Worm (Caenorhabditis elegans) whole organism, mixed stage, embryonic: ENCODE data around the gene lron-13.

Experiments used
- M03D4.4 ChIP-seq: sonication (generic microtip); optimal IDR thresholded peaks from 2 replicates; lab custom pipeline; 2017; ENCODE audit warnings: mild to moderate bottlenecking, missing genetic modification characterization, missing compliant biosample characterization
- bed-3 ChIP-seq: fragments of 200-800 bp; sonication (Bioruptor generic); optimal IDR thresholded peaks from 3 replicates; lab custom pipeline; 2018; ENCODE audit warnings: mild to moderate bottlenecking, missing genetic modification characterization, moderate library complexity, missing compliant biosample characterization
- blmp-1 ChIP-seq: fragments of 150-350 bp; optimal IDR thresholded peaks from 2 replicates; lab custom pipeline; 2014; ENCODE audit warnings: missing biosample characterization, missing genetic modification characterization
- ceh-39 ChIP-seq: fragments of 150-350 bp; optimal IDR thresholded peaks from 2 replicates; lab custom pipeline; 2014; ENCODE audit warnings: missing biosample characterization, missing genetic modification characterization
- ceh-43 ChIP-seq: fragments of 200-800 bp; sonication (Bioruptor generic); optimal IDR thresholded peaks from 2 replicates; lab custom pipeline; 2018; ENCODE audit warnings: mild to moderate bottlenecking, missing genetic modification characterization, moderate library complexity, missing compliant biosample characterization
- ceh-83 ChIP-seq: fragments of 200-800 bp; sonication (Bioruptor generic); optimal IDR thresholded peaks from 2 replicates; lab custom pipeline; 2018; ENCODE audit warnings: mild to moderate bottlenecking, missing genetic modification characterization, missing compliant biosample characterization
- ces-1 ChIP-seq: fragments of 150-350 bp; optimal IDR thresholded peaks from 2 replicates; lab custom pipeline; 2014; ENCODE audit warnings: missing biosample characterization, missing genetic modification reagents, missing genetic modification characterization
- cnd-1 ChIP-seq: fragments of 200-800 bp; sonication (Bioruptor generic); optimal IDR thresholded peaks from 2 replicates; lab custom pipeline; 2018; ENCODE audit warnings: mild to moderate bottlenecking, missing genetic modification characterization, missing compliant biosample characterization
- drap-1 ChIP-seq: fragments of 200-800 bp; sonication (Bioruptor generic); optimal IDR thresholded peaks from 3 replicates; lab custom pipeline; 2018; ENCODE audit warnings: mild to moderate bottlenecking, missing genetic modification characterization, missing compliant biosample characterization
- elt-3 ChIP-seq: fragments of 150-350 bp; optimal IDR thresholded peaks from 2 replicates; lab custom pipeline; 2014; ENCODE audit warnings: missing biosample characterization, missing genetic modification characterization
- flh-1 ChIP-seq: fragments of 200-800 bp; sonication (Bioruptor generic); optimal IDR thresholded peaks from 2 replicates; lab custom pipeline; 2018; ENCODE audit warnings: mild to moderate bottlenecking, missing genetic modification characterization, moderate library complexity, missing compliant biosample characterization
- ham-2 ChIP-seq: fragments of 200-800 bp; sonication (Bioruptor generic); optimal IDR thresholded peaks from 2 replicates; lab custom pipeline; 2018; ENCODE audit warnings: mild to moderate bottlenecking, missing genetic modification characterization, missing compliant biosample characterization
- hlh-1 ChIP-seq: fragments of 150-350 bp; optimal IDR thresholded peaks from 2 replicates; lab custom pipeline; 2014; ENCODE audit warnings: missing biosample characterization, missing genetic modification reagents, missing genetic modification characterization
- lin-13 ChIP-seq: fragments of 150-350 bp; optimal IDR thresholded peaks from 2 replicates; lab custom pipeline; 2014; ENCODE audit warnings: missing biosample characterization, missing genetic modification characterization
- lin-32 ChIP-seq: fragments of 200-800 bp; sonication (Bioruptor generic); optimal IDR thresholded peaks from 2 replicates; lab custom pipeline; 2018; ENCODE audit warnings: mild to moderate bottlenecking, missing genetic modification characterization, missing compliant biosample characterization
- lsy-2 ChIP-seq: fragments of 150-350 bp; optimal IDR thresholded peaks from 2 replicates; lab custom pipeline; 2014; ENCODE audit warnings: missing biosample characterization, missing genetic modification characterization
- mab-5 ChIP-seq: fragments of 150-350 bp; optimal IDR thresholded peaks from 2 replicates; lab custom pipeline; 2014; ENCODE audit warnings: missing biosample characterization, missing genetic modification characterization
- mep-1 ChIP-seq: fragments of 150-350 bp; optimal IDR thresholded peaks from 2 replicates; lab custom pipeline; 2017; ENCODE audit warnings: missing biosample characterization, missing genetic modification reagents, missing genetic modification characterization, inconsistent platforms
- mls-2 ChIP-seq: sonication (generic microtip); optimal IDR thresholded peaks from 2 replicates; lab custom pipeline; 2016; ENCODE audit warnings: mild to moderate bottlenecking, missing genetic modification characterization, moderate library complexity, missing compliant biosample characterization
- nhr-28 ChIP-seq: fragments of 150-350 bp; optimal IDR thresholded peaks from 2 replicates; lab custom pipeline; 2014; ENCODE audit warnings: missing biosample characterization, missing genetic modification characterization
- nhr-76 ChIP-seq: sonication (generic microtip); optimal IDR thresholded peaks from 2 replicates; lab custom pipeline; 2017; ENCODE audit warnings: missing biosample characterization, missing genetic modification characterization
- pha-4 ChIP-seq: fragments of 150-350 bp; optimal IDR thresholded peaks from 2 replicates; lab custom pipeline; 2018; ENCODE audit warnings: missing biosample characterization, missing genetic modification reagents, missing genetic modification characterization
- sem-2 ChIP-seq: fragments of 200-800 bp; sonication (Bioruptor generic); optimal IDR thresholded peaks from 2 replicates; lab custom pipeline; 2018; ENCODE audit warnings: mild to moderate bottlenecking, missing genetic modification characterization, missing compliant biosample characterization
- snpc-4 ChIP-seq: fragments of 150-350 bp; optimal IDR thresholded peaks from 2 replicates; lab custom pipeline; 2014; ENCODE audit warnings: missing biosample characterization, missing genetic modification characterization
- tbx-8 ChIP-seq: fragments of 200-800 bp; sonication (Bioruptor generic); optimal IDR thresholded peaks from 2 replicates; lab custom pipeline; 2018; ENCODE audit warnings: mild to moderate bottlenecking, missing genetic modification characterization, moderate library complexity, missing compliant biosample characterization
- unc-120 ChIP-seq: sonication (generic microtip); optimal IDR thresholded peaks from 2 replicates; lab custom pipeline; 2017; ENCODE audit warnings: missing genetic modification characterization, missing compliant biosample characterization; ENCODE audit not compliant: poor library complexity, severe bottlenecking
- unc-62 ChIP-seq: fragments of 150-350 bp; optimal IDR thresholded peaks from 2 replicates; lab custom pipeline; 2014; ENCODE audit warnings: missing biosample characterization, missing genetic modification reagents, missing genetic modification characterization
- ztf-11 ChIP-seq: fragments of 150-350 bp; optimal IDR thresholded peaks from 2 replicates; lab custom pipeline; 2014; ENCODE audit warnings: missing biosample characterization, missing genetic modification characterization

The lron-13 gene

DNA sequence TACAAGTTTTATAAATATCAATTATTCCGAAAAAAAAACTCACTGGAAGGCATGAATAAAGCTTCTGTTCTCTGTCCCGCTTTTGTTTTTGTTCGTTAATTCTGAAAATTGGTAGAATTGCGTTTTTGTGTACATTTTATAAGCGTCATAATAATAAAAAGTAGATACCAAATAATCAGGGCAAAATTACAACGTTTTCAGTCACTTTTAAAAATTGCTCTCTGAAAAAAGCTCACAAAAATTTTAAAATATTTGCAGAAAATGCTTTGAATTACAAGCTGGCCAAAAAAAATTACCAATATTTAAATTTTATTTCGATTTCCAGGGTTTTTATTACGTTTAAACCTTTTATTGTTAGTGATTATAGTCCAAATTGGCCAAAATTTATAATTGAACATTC is 28.0 kb downstream of the lron-13 start, which contains the start of gene scav-2:
Gene scav-2 (minus strand): TSS at position 101 of the 400 bp plus-strand sequence.
- TF ChIP-seq hlh-1 (tag; lab: Kevin White, UChicago) (no peak), lsy-2 (no peak), unc-120 (tag; lab: Kevin White, UChicago) (no peak), unc-62 (GFP tag; lab: Kevin White, UChicago) (no peak), M03D4.4 (no peak), nhr-28 (tag; lab: Kevin White, UChicago) (no peak), snpc-4 (tag; lab: Kevin White, UChicago) (no peak), mab-5 (tag; lab: Kevin White, UChicago) (no peak), ztf-11 (tag; lab: Kevin White, UChicago) (no peak)

DNA sequence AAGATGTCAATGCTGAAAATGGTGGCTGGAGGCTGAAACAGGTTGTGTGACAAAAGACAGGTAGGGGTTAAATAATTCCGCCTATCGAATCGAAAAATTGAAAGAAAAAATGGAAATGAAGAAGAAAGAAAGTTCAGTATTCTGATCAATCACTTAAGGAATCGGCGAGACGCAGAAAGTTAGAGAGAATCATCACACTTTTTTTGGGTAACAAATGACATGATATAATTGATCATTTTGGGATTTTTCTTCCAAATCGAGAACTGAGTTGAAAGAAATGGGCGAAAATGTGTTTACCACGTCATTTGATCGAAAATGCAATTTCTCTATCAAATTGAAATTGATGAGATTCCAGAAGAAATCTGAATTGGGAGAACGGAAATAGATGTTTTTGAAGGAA is 28.8 kb downstream of the lron-13 start:
- TF ChIP-seq pha-4 (tag; lab: Kevin White, UChicago) = no peak
- no peak for TF ChIP-seq bed-3 (GFP tag; lab: Kevin White, UChicago)
- no peak for TF ChIP-seq flh-1 (GFP tag; lab: Kevin White, UChicago)
- no peak for TF ChIP-seq ceh-43 (GFP tag; lab: Kevin White, UChicago)
- TF ChIP-seq, all 35 proteins: peak for 0

DNA sequence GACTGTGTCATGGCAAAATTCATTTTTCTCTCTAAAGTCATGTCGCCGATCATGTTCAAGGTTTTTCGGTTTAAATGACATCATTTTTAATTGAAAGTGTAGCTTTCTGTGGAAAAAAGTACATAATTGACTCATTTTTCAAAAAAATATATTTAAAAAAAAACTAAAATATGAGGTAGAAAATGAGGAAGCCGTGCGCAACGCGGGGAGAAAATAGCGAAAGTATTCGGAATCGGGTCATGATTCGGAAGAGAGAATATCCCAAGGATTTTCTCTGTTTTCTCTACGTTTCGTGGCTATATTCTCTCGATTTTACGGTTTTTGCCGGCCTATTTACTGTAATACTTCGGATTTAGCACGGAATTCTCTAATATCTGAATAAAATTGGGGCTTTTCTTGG is 33.5 kb downstream of the lron-13 start:
- TF ChIP-seq lin-13 (no peak), drap-1 (GFP tag; lab: Kevin White, UChicago) (no peak), nhr-76 (tag; lab: Kevin White, UChicago) (no peak), blmp-1 (tag; lab: Kevin White, UChicago) (peak; percentile 91), lin-32 (GFP tag; lab: Kevin White, UChicago) (no peak), elt-3 (tag; lab: Kevin White, UChicago) (no peak), ces-1 (GFP tag; lab: Kevin White, UChicago) (no peak), ham-2 (GFP tag; lab: Kevin White, UChicago) (peak; percentile 67)

DNA sequence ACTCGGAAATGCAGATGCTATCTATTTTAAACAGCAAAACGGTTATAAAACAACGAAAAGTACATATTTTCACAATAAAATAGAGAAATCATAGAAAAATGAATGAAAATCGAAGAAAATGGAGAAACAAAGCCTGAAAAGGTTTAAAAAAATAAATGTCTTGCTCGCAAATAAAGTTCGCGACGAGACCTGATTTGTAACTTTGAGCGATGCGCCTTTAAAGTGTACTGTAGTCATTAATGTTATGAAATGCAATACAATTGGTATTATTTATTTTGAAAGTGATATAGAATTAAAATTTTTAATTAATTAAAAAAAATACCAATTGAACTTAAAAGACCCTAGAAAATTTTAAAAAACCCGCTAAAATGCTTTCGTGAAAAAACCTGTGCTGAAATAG is 34.0 kb downstream of the lron-13 start:
- TF ChIP-seq hlh-1 (tag; lab: Kevin White, UChicago) (no peak), tbx-8 (GFP tag; lab: Kevin White, UChicago) (no peak), ceh-39 (no peak), sem-2 (no peak), unc-120 (tag; lab: Kevin White, UChicago) (no peak), cnd-1 (no peak), ceh-43 (GFP tag; lab: Kevin White, UChicago) (no peak), ces-1 (GFP tag; lab: Kevin White, UChicago) (no peak), lin-13 (no peak), mab-5 (tag; lab: Kevin White, UChicago) (no peak), lsy-2 (no peak)
- TF ChIP-seq, all 35 proteins: peak for 0

DNA sequence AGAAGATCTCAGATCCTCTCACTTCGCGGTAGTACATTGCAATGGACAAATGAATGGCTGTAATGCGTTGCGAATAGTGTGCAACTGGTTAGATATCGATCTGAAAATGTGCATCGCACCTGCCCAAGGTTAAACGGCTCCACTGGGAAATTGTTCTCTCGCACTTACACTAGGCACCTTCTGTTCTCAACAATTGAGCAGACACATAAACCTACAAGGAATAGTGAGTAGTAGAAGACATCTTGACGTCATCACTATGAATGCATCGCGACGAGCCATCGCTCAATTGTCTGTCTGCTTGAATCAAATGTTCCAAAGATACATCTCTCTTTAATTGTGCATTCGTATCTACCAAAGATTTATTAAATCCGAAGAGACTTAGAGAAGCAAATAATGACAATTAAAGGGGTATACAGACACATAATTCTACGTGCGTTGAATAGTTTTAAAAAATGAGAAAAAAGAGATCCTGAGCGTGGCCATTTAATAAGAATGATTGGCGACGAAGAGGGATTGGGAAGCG is 35.8 kb downstream of the lron-13 start, which contains the start of gene T05D4.2:
Gene T05D4.2 (minus strand): TSS at position 83 of the 523 bp plus-strand sequence.
- TF ChIP-seq unc-120 (tag; lab: Kevin White, UChicago) = no peak
- TF ChIP-seq nhr-28 (tag; lab: Kevin White, UChicago) = no peak
- no peak for TF ChIP-seq mab-5 (tag; lab: Kevin White, UChicago)
- no peak for TF ChIP-seq lsy-2
- TF ChIP-seq bed-3 (GFP tag; lab: Kevin White, UChicago) = no peak
- TF ChIP-seq ham-2 (GFP tag; lab: Kevin White, UChicago) = no peak
- TF ChIP-seq pha-4 (tag; lab: Kevin White, UChicago) = no peak
- TF ChIP-seq ceh-43 (GFP tag; lab: Kevin White, UChicago) = no peak
- TF ChIP-seq tbx-8 (GFP tag; lab: Kevin White, UChicago) = no peak
- TF ChIP-seq ces-1 (GFP tag; lab: Kevin White, UChicago) = no peak

DNA sequence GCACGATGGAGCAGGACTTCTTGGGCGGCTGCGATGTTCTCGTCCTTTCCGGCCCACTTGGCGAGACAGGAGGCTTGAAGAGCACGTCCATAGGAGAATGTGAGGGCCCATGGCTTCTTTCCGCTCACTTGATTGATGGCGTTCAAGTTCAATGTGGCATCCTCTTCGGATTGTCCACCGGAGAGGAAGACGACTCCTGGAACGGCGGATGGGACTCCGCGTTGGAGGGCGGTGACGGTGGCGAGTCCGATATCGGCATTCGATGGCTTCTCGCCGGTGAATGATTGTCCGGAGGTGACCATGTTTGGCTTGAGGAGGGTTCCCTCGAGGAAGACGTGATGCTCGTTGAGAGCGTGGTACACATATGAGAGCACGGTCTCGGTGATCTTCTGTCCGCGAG is 36.3 kb downstream of the lron-13 start:
- TF ChIP-seq ceh-83 (no peak), elt-3 (tag; lab: Kevin White, UChicago) (no peak), ham-2 (GFP tag; lab: Kevin White, UChicago) (no peak), sem-2 (no peak), snpc-4 (tag; lab: Kevin White, UChicago) (no peak), ceh-43 (GFP tag; lab: Kevin White, UChicago) (no peak), mls-2 (tag; lab: Kevin White, UChicago) (no peak), nhr-76 (tag; lab: Kevin White, UChicago) (no peak), drap-1 (GFP tag; lab: Kevin White, UChicago) (no peak), ztf-11 (tag; lab: Kevin White, UChicago) (no peak), mep-1 (no peak), tbx-8 (GFP tag; lab: Kevin White, UChicago) (no peak)
